Worm (Caenorhabditis elegans) whole organism, L4 larva: Measurements from ENCODE around the gene C31H1.5.

Experiments used
- ZK546.5 ChIP-seq, 2 experiments: sonication (generic microtip); optimal IDR thresholded peaks; 2 replicates each; lab custom pipeline; 2017; ENCODE audit warnings: missing biosample characterization in 2 of 2, missing genetic modification characterization in 2 of 2
- daf-12 ChIP-seq: fragments of 150-350 bp; optimal IDR thresholded peaks from 2 replicates; lab custom pipeline; 2014; ENCODE audit warnings: missing biosample characterization, missing genetic modification reagents, missing genetic modification characterization
- hlh-30 ChIP-seq: sonication (generic microtip); optimal IDR thresholded peaks from 2 replicates; lab custom pipeline; 2017; ENCODE audit warnings: antibody characterized with exemption, mild to moderate bottlenecking, missing genetic modification characterization, missing compliant biosample characterization; ENCODE audit not compliant: insufficient read depth
- nhr-237 ChIP-seq: sonication (generic microtip); optimal IDR thresholded peaks from 2 replicates; lab custom pipeline; 2017; ENCODE audit warnings: missing biosample characterization, missing genetic modification characterization
- nhr-76 ChIP-seq: fragments of 150-350 bp; optimal IDR thresholded peaks from 2 replicates; lab custom pipeline; 2014; ENCODE audit warnings: missing biosample characterization, missing genetic modification characterization
- nhr-77 ChIP-seq: fragments of 150-350 bp; optimal IDR thresholded peaks from 2 replicates; lab custom pipeline; 2014; ENCODE audit warnings: missing biosample characterization, missing genetic modification characterization
- spr-1 ChIP-seq: sonication (generic microtip); optimal IDR thresholded peaks from 2 replicates; lab custom pipeline; 2016; ENCODE audit warnings: mild to moderate bottlenecking, missing genetic modification characterization, missing compliant biosample characterization
- unc-130 ChIP-seq: sonication (generic microtip); optimal IDR thresholded peaks from 2 replicates; lab custom pipeline; 2016; ENCODE audit warnings: missing genetic modification reagents, missing genetic modification characterization, missing compliant biosample characterization
- unc-39 ChIP-seq: sonication (generic microtip); optimal IDR thresholded peaks from 2 replicates; lab custom pipeline; 2017; ENCODE audit warnings: missing biosample characterization, missing genetic modification characterization
- ztf-11 ChIP-seq: fragments of 150-350 bp; optimal IDR thresholded peaks from 2 replicates; lab custom pipeline; 2014; ENCODE audit warnings: missing biosample characterization, missing genetic modification characterization

ce11 chrIV:5797153-5797552 lies 559 bp upstream of the C31H1.5 start, which contains the start of gene C31H1.1:
- no peak for TF ChIP-seq ztf-11 (tag; lab: Kevin White, UChicago)
- no peak for TF ChIP-seq unc-130 (GFP tag; lab: Kevin White, UChicago)
- no peak for TF ChIP-seq spr-1 (tag; lab: Kevin White, UChicago)
- no peak for TF ChIP-seq daf-12 (tag; lab: Kevin White, UChicago)
- TF ChIP-seq nhr-76 = no peak
- TF ChIP-seq ZK546.5 (tag; optimal IDR thresholded peaks at IDR 0.05; lab: Kevin White, UChicago) = no peak
- TF ChIP-seq hlh-30 = no peak
- no peak for TF ChIP-seq unc-39 (tag; lab: Kevin White, UChicago)
- TF ChIP-seq nhr-237 (tag; lab: Kevin White, UChicago) = no peak
- no peak for TF ChIP-seq nhr-77 (tag; lab: Kevin White, UChicago)
